Fruit fly (Drosophila melanogaster): Measurements from ENCODE around the gene CG45012.

DNA sequence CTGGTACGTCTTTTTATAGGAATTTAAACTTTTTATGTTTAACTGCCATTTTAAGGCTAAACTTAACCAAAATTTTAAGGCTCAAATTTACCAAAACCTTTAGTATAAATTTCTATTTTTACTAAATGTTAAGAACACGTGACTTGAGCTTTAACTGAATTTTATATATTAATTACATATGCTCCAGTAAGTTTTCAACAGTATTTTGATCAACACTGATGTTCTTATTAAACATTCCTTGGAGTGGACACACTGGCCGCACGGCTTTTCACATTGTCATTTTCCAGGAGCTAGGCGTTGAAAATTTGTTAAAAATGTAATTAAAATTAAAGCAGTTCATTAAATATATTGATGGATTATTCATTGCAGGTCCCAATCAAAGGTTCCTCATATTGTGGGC, 44.7 kb upstream of the CG45012 start, which contains the start of gene CG14932:
- TF ChIP-seq CG8301 (tag; optimal IDR thresholded peaks at IDR 0.05) (no peak), D1 (tag; optimal IDR thresholded peaks at IDR 0.05) (no peak), Pif1A (GFP tag; optimal IDR thresholded peaks at IDR 0.05) (no peak), CG34367 (tag; optimal IDR thresholded peaks at IDR 0.05) (no peak), Pif1B (GFP tag; optimal IDR thresholded peaks at IDR 0.05) (no peak), CG32121 (GFP tag; IDR thresholded peaks at IDR 0.05) (no peak), CG14655 (GFP tag; optimal IDR thresholded peaks at IDR 0.05) (no peak), rn (GFP tag; IDR thresholded peaks at IDR 0.05) (no peak), fd96Ca (GFP tag; IDR thresholded peaks at IDR 0.05) (no peak), CG12605 (GFP tag; IDR thresholded peaks at IDR 0.05) (no peak), Ets98B (GFP tag; IDR thresholded peaks at IDR 0.05) (no peak)
